Worm (Caenorhabditis elegans) whole organism, L1 larva: ENCODE data around the gene vps-29.

Experiments
- C04F5.9 ChIP-seq: sonication (generic microtip); optimal IDR thresholded peaks from 2 replicates; lab custom pipeline; 2016; ENCODE audit warnings: missing genetic modification characterization, missing compliant biosample characterization
- C16A3.4 ChIP-seq: fragments of 150-350 bp; optimal IDR thresholded peaks from 2 replicates; lab custom pipeline; 2014; ENCODE audit warnings: missing biosample characterization, missing genetic modification characterization
- C34B4.2 ChIP-seq: sonication (generic microtip); optimal IDR thresholded peaks from 2 replicates; lab custom pipeline; 2017; ENCODE audit warnings: mild to moderate bottlenecking, missing genetic modification characterization, missing compliant biosample characterization
- F16B12.6 ChIP-seq: fragments of 150-350 bp; optimal IDR thresholded peaks from 2 replicates; lab custom pipeline; 2014; ENCODE audit warnings: missing biosample characterization, missing genetic modification characterization
- Y116A8C.19 ChIP-seq: sonication (generic microtip); optimal IDR thresholded peaks from 2 replicates; lab custom pipeline; 2016; ENCODE audit warnings: missing compliant biosample characterization, missing genetic modification characterization, borderline replicate concordance
- alr-1 ChIP-seq: fragments of 200-800 bp; sonication (Bioruptor generic); optimal IDR thresholded peaks from 2 replicates; lab custom pipeline; 2018; ENCODE audit warnings: borderline replicate concordance, mild to moderate bottlenecking, missing genetic modification characterization, missing compliant biosample characterization
- aly-2 ChIP-seq: fragments of 150-350 bp; optimal IDR thresholded peaks from 2 replicates; lab custom pipeline; 2014; ENCODE audit warnings: missing biosample characterization, missing genetic modification characterization
- ceh-8 ChIP-seq: fragments of 200-800 bp; sonication (Bioruptor generic); optimal IDR thresholded peaks from 2 replicates; lab custom pipeline; 2018; ENCODE audit warnings: mild to moderate bottlenecking, missing genetic modification characterization, moderate library complexity, missing compliant biosample characterization
- ceh-82 ChIP-seq, 3 experiments: fragments of 150-350 bp in 1 of 3; sonication (generic microtip) in 2 of 3; optimal IDR thresholded peaks; 2 replicates each; lab custom pipeline; 2014 to 2017; ENCODE audit warnings: missing biosample characterization in 3 of 3, missing genetic modification characterization in 3 of 3
- ceh-88 ChIP-seq: fragments of 200-800 bp; sonication (Bioruptor generic); IDR thresholded peaks from 2 replicates; pipeline ENCODE4 v1.3.6; 2022; ENCODE audit warnings: missing genetic modification characterization, missing compliant biosample characterization
- ceh-90 ChIP-seq: sonication (generic microtip); optimal IDR thresholded peaks from 2 replicates; lab custom pipeline; 2016; ENCODE audit warnings: missing genetic modification characterization, missing compliant biosample characterization
- dpl-1 ChIP-seq, 3 experiments: fragments of 150-350 bp in 2 of 3; sonication (generic microtip) in 1 of 3; optimal IDR thresholded peaks; 2 replicates each; lab custom pipeline; 2014 to 2017; ENCODE audit warnings: missing biosample characterization in 3 of 3, missing genetic modification characterization in 3 of 3, missing genetic modification reagents in 3 of 3
- dsc-1 ChIP-seq: sonication (generic microtip); optimal IDR thresholded peaks from 2 replicates; lab custom pipeline; 2016; ENCODE audit warnings: mild to moderate bottlenecking, missing genetic modification characterization, missing compliant biosample characterization
- efl-3 ChIP-seq: fragments of 200-800 bp; sonication (Bioruptor generic); optimal IDR thresholded peaks from 2 replicates; lab custom pipeline; 2018; ENCODE audit warnings: mild to moderate bottlenecking, missing genetic modification characterization, missing compliant biosample characterization
- fkh-10 ChIP-seq: sonication (generic microtip); optimal IDR thresholded peaks from 2 replicates; lab custom pipeline; 2017; ENCODE audit warnings: missing biosample characterization, missing genetic modification reagents, missing genetic modification characterization
- fkh-4 ChIP-seq: sonication (generic microtip); optimal IDR thresholded peaks from 2 replicates; lab custom pipeline; 2016; ENCODE audit warnings: missing compliant biosample characterization, missing genetic modification characterization, borderline replicate concordance
- fkh-8 ChIP-seq: sonication (generic microtip); optimal IDR thresholded peaks from 2 replicates; lab custom pipeline; 2016; ENCODE audit warnings: mild to moderate bottlenecking, missing genetic modification characterization, missing compliant biosample characterization
- fos-1 ChIP-seq: fragments of 150-350 bp; optimal IDR thresholded peaks from 2 replicates; lab custom pipeline; 2014; ENCODE audit warnings: missing biosample characterization, missing genetic modification characterization
- grh-1 ChIP-seq: fragments of 200-800 bp; sonication (Bioruptor generic); IDR thresholded peaks from 2 replicates; pipeline ENCODE4 v1.3.6; 2022; ENCODE audit warnings: missing genetic modification reagents, missing genetic modification characterization, missing compliant biosample characterization
- hlh-17 ChIP-seq: fragments of 200-800 bp; sonication (Bioruptor generic); optimal IDR thresholded peaks from 2 replicates; lab custom pipeline; 2018; ENCODE audit warnings: missing genetic modification characterization, mild to moderate bottlenecking, missing compliant biosample characterization, moderate library complexity, borderline replicate concordance
- irx-1 ChIP-seq: sonication (generic microtip); optimal IDR thresholded peaks from 2 replicates; lab custom pipeline; 2016; ENCODE audit warnings: missing genetic modification characterization, missing compliant biosample characterization
- isw-1 ChIP-seq: fragments of 200-800 bp; sonication (Bioruptor generic); IDR thresholded peaks from 2 replicates; pipeline ENCODE4 v1.3.6; 2022; ENCODE audit warnings: missing genetic modification characterization, missing compliant biosample characterization
- lin-13 ChIP-seq: fragments of 150-350 bp; optimal IDR thresholded peaks from 2 replicates; lab custom pipeline; 2014; ENCODE audit warnings: missing biosample characterization, missing genetic modification reagents, missing genetic modification characterization
- lin-14 ChIP-seq: fragments of 200-800 bp; sonication (Bioruptor generic); optimal IDR thresholded peaks from 2 replicates; lab custom pipeline; 2018; ENCODE audit warnings: mild to moderate bottlenecking, missing genetic modification characterization, moderate library complexity, missing compliant biosample characterization
- lin-15B ChIP-seq: fragments of 150-350 bp; sonication (generic microtip); optimal IDR thresholded peaks from 3 replicates; lab custom pipeline; 2014; ENCODE audit warnings: missing biosample characterization, missing genetic modification characterization
- lin-35 ChIP-seq, 2 experiments: fragments of 150-350 bp; optimal IDR thresholded peaks; 2 replicates each; lab custom pipeline; 2014; ENCODE audit warnings: missing biosample characterization in 2 of 2, missing genetic modification characterization in 2 of 2, missing genetic modification reagents in 2 of 2
- lin-39 ChIP-seq: fragments of 150-350 bp; optimal IDR thresholded peaks from 2 replicates; lab custom pipeline; 2014; ENCODE audit warnings: missing biosample characterization, missing genetic modification reagents, missing genetic modification characterization
- lsy-2 ChIP-seq, 2 experiments: fragments of 150-350 bp; optimal IDR thresholded peaks; 2 replicates each; lab custom pipeline; 2014; ENCODE audit warnings: missing biosample characterization in 2 of 2, missing genetic modification characterization in 2 of 2
- mab-9 ChIP-seq: fragments of 200-800 bp; sonication (Bioruptor generic); IDR thresholded peaks from 2 replicates; pipeline ENCODE4 v1.3.6; 2022; ENCODE audit warnings: missing genetic modification reagents, missing genetic modification characterization, missing compliant biosample characterization
- nhr-12 ChIP-seq: sonication (generic microtip); optimal IDR thresholded peaks from 2 replicates; lab custom pipeline; 2017; ENCODE audit warnings: missing biosample characterization, missing genetic modification characterization
- nhr-19 ChIP-seq: fragments of 200-800 bp; sonication (Bioruptor generic); conservative IDR thresholded peaks from 2 replicates; pipeline ENCODE4 v1.3.6; 2022; ENCODE audit warnings: missing genetic modification characterization, missing compliant biosample characterization
- nhr-28 ChIP-seq: fragments of 150-350 bp; optimal IDR thresholded peaks from 2 replicates; lab custom pipeline; 2014; ENCODE audit warnings: missing biosample characterization, missing genetic modification characterization
- nhr-47 ChIP-seq: sonication (generic microtip); optimal IDR thresholded peaks from 2 replicates; lab custom pipeline; 2016; ENCODE audit warnings: mild to moderate bottlenecking, missing genetic modification characterization, moderate library complexity, missing compliant biosample characterization
- nhr-71 ChIP-seq: sonication (generic microtip); optimal IDR thresholded peaks from 2 replicates; lab custom pipeline; 2016; ENCODE audit warnings: mild to moderate bottlenecking, missing genetic modification characterization, moderate library complexity, missing compliant biosample characterization
- nhr-77 ChIP-seq: fragments of 150-350 bp; optimal IDR thresholded peaks from 2 replicates; lab custom pipeline; 2014; ENCODE audit warnings: missing biosample characterization, missing genetic modification characterization
- nhr-85 ChIP-seq: sonication (generic microtip); peaks from one replicate; lab custom pipeline; 2016; ENCODE audit warnings: missing genetic modification characterization, inconsistent platforms, missing compliant biosample characterization
- nhr-90 ChIP-seq: sonication (generic microtip); optimal IDR thresholded peaks from 2 replicates; lab custom pipeline; 2016; ENCODE audit warnings: mild to moderate bottlenecking, missing genetic modification characterization, missing compliant biosample characterization; ENCODE audit not compliant: poor library complexity
- pag-3 ChIP-seq: sonication (generic microtip); optimal IDR thresholded peaks from 2 replicates; lab custom pipeline; 2017; ENCODE audit warnings: missing genetic modification characterization, mild to moderate bottlenecking, missing compliant biosample characterization, antibody characterized with exemption, borderline replicate concordance; ENCODE audit not compliant: insufficient read depth
- pqm-1 ChIP-seq: sonication (generic microtip); optimal IDR thresholded peaks from 3 replicates; lab custom pipeline; 2017; ENCODE audit warnings: missing biosample characterization, missing genetic modification characterization
- rnt-1 ChIP-seq: sonication (generic microtip); optimal IDR thresholded peaks from 2 replicates; lab custom pipeline; 2016; ENCODE audit warnings: mild to moderate bottlenecking, missing genetic modification characterization, moderate library complexity, missing compliant biosample characterization
- snu-23 ChIP-seq: sonication (generic microtip); optimal IDR thresholded peaks from 2 replicates; lab custom pipeline; 2016; ENCODE audit warnings: missing genetic modification characterization, missing compliant biosample characterization
- sptf-1 ChIP-seq: fragments of 150-350 bp; optimal IDR thresholded peaks from 2 replicates; lab custom pipeline; 2014; ENCODE audit warnings: missing biosample characterization, missing genetic modification characterization
- swsn-7 ChIP-seq: sonication (generic microtip); optimal IDR thresholded peaks from 2 replicates; lab custom pipeline; 2016; ENCODE audit warnings: missing genetic modification characterization, missing compliant biosample characterization
- tbx-2 ChIP-seq: sonication (generic microtip); optimal IDR thresholded peaks from 2 replicates; lab custom pipeline; 2016; ENCODE audit warnings: missing genetic modification characterization, missing compliant biosample characterization
- tlp-1 ChIP-seq: fragments of 150-350 bp; optimal IDR thresholded peaks from 2 replicates; lab custom pipeline; 2014; ENCODE audit warnings: missing biosample characterization, missing genetic modification characterization
- unc-30 ChIP-seq: sonication (generic microtip); optimal IDR thresholded peaks from 2 replicates; lab custom pipeline; 2017; ENCODE audit warnings: missing biosample characterization, missing genetic modification characterization
- vab-15 ChIP-seq: sonication (generic microtip); optimal IDR thresholded peaks from 2 replicates; lab custom pipeline; 2017; ENCODE audit warnings: missing genotype, mild to moderate bottlenecking, missing genetic modification characterization, missing compliant biosample characterization
- zag-1 ChIP-seq: fragments of 150-350 bp; optimal IDR thresholded peaks from 2 replicates; lab custom pipeline; 2014; ENCODE audit warnings: missing biosample characterization, missing genetic modification characterization
- zip-4 ChIP-seq: fragments of 200-800 bp; sonication (Bioruptor generic); optimal IDR thresholded peaks from 2 replicates; lab custom pipeline; 2018; ENCODE audit warnings: mild to moderate bottlenecking, missing genetic modification characterization, moderate library complexity, missing compliant biosample characterization

The vps-29 gene

ce11 chrIII:10126375-10126774 is 13.5 kb upstream of the vps-29 start:
- TF ChIP-seq ceh-90 (no peak), lin-14 (GFP tag; lab: Kevin White, UChicago) (peak; percentile 75), fkh-8 (tag; lab: Kevin White, UChicago) (no peak), zip-4 (GFP tag; lab: Kevin White, UChicago) (no peak), nhr-12 (tag; lab: Kevin White, UChicago) (no peak), nhr-71 (peak; percentile 42), snu-23 (GFP tag; lab: Kevin White, UChicago) (peak; percentile 33), C34B4.2 (tag; lab: Kevin White, UChicago) (no peak), rnt-1 (tag; lab: Kevin White, UChicago) (peak; percentile 33), nhr-85 (tag; lab: Kevin White, UChicago) (no peak), aly-2 (tag; lab: Kevin White, UChicago) (no peak), alr-1 (tag; lab: Kevin White, UChicago) (no peak), lsy-2 (tag; optimal IDR thresholded peaks at IDR 0.05; lab: Kevin White, UChicago) (peak; percentile 15 to 46), nhr-19 (GFP tag; lab: Robert Waterston, UW) (0 out of 2 replicates have a peak, but pooled peaks have one; percentile 6), nhr-28 (no peak)

- TF ChIP-seq F16B12.6 (tag; lab: Kevin White, UChicago) (no peak), swsn-7 (peak; percentile 65), unc-30 (tag; lab: Kevin White, UChicago) (no peak), irx-1 (tag; lab: Kevin White, UChicago) (no peak), fkh-4 (peak; percentile 29), C34B4.2 (tag; lab: Kevin White, UChicago) (no peak), vab-15 (tag; lab: Kevin White, UChicago) (peak; percentile 34), ceh-88 (GFP tag; lab: Robert Waterston, UW) (peak; percentile 35; the same call in 1 of the 2 replicates), lin-15B (tag; lab: Kevin White, UChicago) (peak; percentile 64), hlh-17 (GFP tag; lab: Kevin White, UChicago) (no peak), tlp-1 (tag; lab: Kevin White, UChicago) (no peak), sptf-1 (no peak), lin-35 (GFP tag; optimal IDR thresholded peaks at IDR 0.05; lab: Kevin White, UChicago) (peak in 1 of 2 experiments; percentile 15), fos-1 (tag; lab: Kevin White, UChicago) (no peak), zag-1 (tag; lab: Kevin White, UChicago) (no peak), C04F5.9 (tag; lab: Kevin White, UChicago) (no peak), dsc-1 (tag; lab: Kevin White, UChicago) (peak; percentile 71), ceh-8 (no peak), ceh-82 (tag; optimal IDR thresholded peaks at IDR 0.05; lab: Kevin White, UChicago) (peak; percentile 34 to 53 (median 46)), fkh-10 (GFP tag; lab: Kevin White, UChicago) (peak; percentile 48), tbx-2 (peak; percentile 59), efl-3 (GFP tag; lab: Kevin White, UChicago) (no peak), lin-39 (tag; lab: Kevin White, UChicago) (no peak), pag-3 (no peak), C16A3.4 (tag; lab: Kevin White, UChicago) (no peak), mab-9 (GFP tag; lab: Robert Waterston, UW) (peak; percentile 58; the same call in 1 of the 2 replicates), nhr-19 (GFP tag; lab: Robert Waterston, UW) (peak; percentile 61), aly-2 (tag; lab: Kevin White, UChicago) (no peak), nhr-90 (tag; lab: Kevin White, UChicago) (peak; percentile 31), isw-1 (GFP tag; lab: Robert Waterston, UW) (peak; percentile 78), nhr-47 (tag; lab: Kevin White, UChicago) (peak; percentile 72), Y116A8C.19 (tag; lab: Kevin White, UChicago) (no peak), lsy-2 (tag; optimal IDR thresholded peaks at IDR 0.05; lab: Kevin White, UChicago) (peak; percentile 43 to 55), lin-13 (GFP tag; lab: Kevin White, UChicago) (peak; percentile 53), grh-1 (GFP tag; lab: Robert Waterston, UW) (no peak), dpl-1 (GFP tag; optimal IDR thresholded peaks at IDR 0.05; lab: Kevin White, UChicago) (peak in 2 of 3 experiments; percentile 0 to 48), nhr-77 (tag; lab: Kevin White, UChicago) (no peak), pqm-1 (tag; lab: Kevin White, UChicago) (no peak), ceh-90 (no peak)
Observed at ce11 chrIII:10123586-10124233, 10.9 kb upstream of the vps-29 start, which contains the start of gene ttll-4. Gene ttll-4 (plus strand): TSS chrIII:10124183.
